Fruit fly (Drosophila melanogaster) whole organism, embryonic: Measurements from ENCODE around the gene CCHa2.

Experiments
- BtbVII ChIP-seq: fragments of 200-800 bp; sonication (Bioruptor generic); optimal IDR thresholded peaks from 3 replicates; lab custom pipeline; 2017; ENCODE audit warnings: missing biosample characterization, mild to moderate bottlenecking, missing genetic modification characterization
- CG10209 ChIP-seq: fragments of 200-800 bp; sonication (Bioruptor generic); optimal IDR thresholded peaks from 3 replicates; lab custom pipeline; 2017; ENCODE audit warnings: missing biosample characterization, mild to moderate bottlenecking, missing genetic modification characterization, missing genetic modification reagents
- CG10543 ChIP-seq: fragments of 200-800 bp; sonication (Bioruptor generic); optimal IDR thresholded peaks from 3 replicates; lab custom pipeline; 2017; ENCODE audit warnings: missing biosample characterization, mild to moderate bottlenecking, missing genetic modification characterization, moderate library complexity
- CG12236 ChIP-seq: fragments of 200-800 bp; sonication (Bioruptor generic); optimal IDR thresholded peaks from 2 replicates; lab custom pipeline; 2016; ENCODE audit warnings: missing biosample characterization, missing genetic modification characterization
- CG14014 ChIP-seq: fragments of 200-800 bp; sonication (Bioruptor generic); IDR thresholded peaks from 2 replicates; pipeline ENCODE4 v1.3.6; 2022; ENCODE audit warnings: missing biosample characterization, missing genetic modification characterization
- CG17385 ChIP-seq: fragments of 200-800 bp; sonication (Bioruptor generic); optimal IDR thresholded peaks from 3 replicates; lab custom pipeline; 2018; ENCODE audit warnings: missing biosample characterization, mild to moderate bottlenecking, missing genetic modification characterization
- CG17612 ChIP-seq: fragments of 200-800 bp; sonication (Bioruptor generic); IDR thresholded peaks from 2 replicates; pipeline ENCODE4 v1.3.6; 2022; ENCODE audit warnings: missing biosample characterization, missing genetic modification characterization
- CG1832 ChIP-seq: fragments of 200-800 bp; sonication (Bioruptor generic); optimal IDR thresholded peaks from 2 replicates; lab custom pipeline; 2017; ENCODE audit warnings: missing biosample characterization, mild to moderate bottlenecking, missing genetic modification characterization, inconsistent platforms
- CG3163 ChIP-seq: fragments of 200-800 bp; sonication (Bioruptor generic); optimal IDR thresholded peaks from 3 replicates; lab custom pipeline; 2016; ENCODE audit warnings: missing biosample characterization, missing genetic modification characterization
- CG32532 ChIP-seq: fragments of 200-800 bp; sonication (Bioruptor generic); IDR thresholded peaks from 2 replicates; pipeline ENCODE4 v1.3.6; 2022; ENCODE audit warnings: missing biosample characterization, missing genetic modification characterization
- CG32772 ChIP-seq: fragments of 200-800 bp; sonication (Bioruptor generic); IDR thresholded peaks from 2 replicates; pipeline ENCODE4 v1.3.6; 2022; ENCODE audit warnings: missing biosample characterization, missing genetic modification characterization
- CG3281 ChIP-seq: fragments of 200-800 bp; sonication (Bioruptor generic); optimal IDR thresholded peaks from 3 replicates; lab custom pipeline; 2017; ENCODE audit warnings: missing biosample characterization, mild to moderate bottlenecking, missing genetic modification characterization
- CG33557 ChIP-seq: fragments of 200-800 bp; sonication (Bioruptor generic); optimal IDR thresholded peaks from 2 replicates; lab custom pipeline; 2019; ENCODE audit warnings: missing biosample characterization, mild to moderate bottlenecking, missing genetic modification characterization, moderate library complexity
- CG34224 ChIP-seq: fragments of 200-800 bp; sonication (Bioruptor generic); IDR thresholded peaks from 3 replicates; pipeline ENCODE4 v1.3.6; 2022; ENCODE audit warnings: missing biosample characterization, missing genetic modification characterization; ENCODE audit not compliant: partially characterized antibody
- CG34422 ChIP-seq: fragments of 200-800 bp; sonication (Bioruptor generic); IDR thresholded peaks from 3 replicates; pipeline ENCODE4 v1.3.6; 2022; ENCODE audit warnings: missing biosample characterization, missing genetic modification characterization
- CG4360 ChIP-seq: fragments of 200-800 bp; sonication (Bioruptor generic); IDR thresholded peaks from 2 replicates; pipeline ENCODE4 v1.3.6; 2022; ENCODE audit warnings: missing biosample characterization, missing genetic modification characterization
- CG6765 ChIP-seq: fragments of 200-800 bp; sonication (Bioruptor generic); optimal IDR thresholded peaks from 3 replicates; lab custom pipeline; 2017; ENCODE audit warnings: missing biosample characterization, mild to moderate bottlenecking, missing genetic modification characterization
- CG7786 ChIP-seq: fragments of 200-800 bp; sonication (Bioruptor generic); optimal IDR thresholded peaks from 2 replicates; lab custom pipeline; 2016; ENCODE audit warnings: missing biosample characterization, missing genetic modification characterization
- CG9727 ChIP-seq: fragments of 200-800 bp; sonication (Bioruptor generic); optimal IDR thresholded peaks from 3 replicates; lab custom pipeline; 2017; ENCODE audit warnings: missing biosample characterization, mild to moderate bottlenecking, missing genetic modification characterization
- CG9932 ChIP-seq: fragments of 200-800 bp; sonication (Bioruptor generic); IDR thresholded peaks from 2 replicates; pipeline ENCODE4 v1.3.6; 2022; ENCODE audit warnings: missing biosample characterization, missing genetic modification characterization
- Dbx ChIP-seq: fragments of 200-800 bp; sonication (Bioruptor generic); IDR thresholded peaks from 3 replicates; pipeline ENCODE4 v1.3.6; 2022; ENCODE audit warnings: missing biosample characterization, missing genetic modification characterization
- Deaf1 ChIP-seq: fragments of 200-800 bp; optimal IDR thresholded peaks from 3 replicates; lab custom pipeline; 2019; ENCODE audit warnings: missing biosample characterization, mild to moderate bottlenecking, missing genetic modification characterization, moderate library complexity
- Dll ChIP-seq: fragments of 200-800 bp; sonication (Bioruptor generic); IDR thresholded peaks from 4 replicates; pipeline ENCODE4 v1.3.6; 2022; ENCODE audit warnings: missing biosample characterization, missing genetic modification characterization; ENCODE audit not compliant: partially characterized antibody
- Doc3 ChIP-seq: fragments of 200-800 bp; sonication (Bioruptor generic); IDR thresholded peaks from 3 replicates; pipeline ENCODE4 v1.3.6; 2022; ENCODE audit warnings: missing biosample characterization, missing genetic modification characterization; ENCODE audit not compliant: partially characterized antibody
- E2f2 ChIP-seq: fragments of 200-800 bp; sonication (Bioruptor generic); IDR thresholded peaks from 2 replicates; pipeline ENCODE4 v1.3.6; 2022; ENCODE audit warnings: missing biosample characterization, missing genetic modification characterization
- Fer1 ChIP-seq: fragments of 200-800 bp; sonication (Bioruptor generic); optimal IDR thresholded peaks from 2 replicates; lab custom pipeline; 2017; ENCODE audit warnings: missing biosample characterization, mild to moderate bottlenecking, missing genetic modification characterization
- Fer3 ChIP-seq: fragments of 200-800 bp; sonication (Bioruptor generic); optimal IDR thresholded peaks from 2 replicates; lab custom pipeline; 2018; ENCODE audit warnings: missing biosample characterization, mild to moderate bottlenecking, missing genetic modification characterization, moderate library complexity
- H15 ChIP-seq: fragments of 200-800 bp; sonication (Bioruptor generic); IDR thresholded peaks from 3 replicates; pipeline ENCODE4 v1.3.6; 2022; ENCODE audit warnings: missing biosample characterization, missing genetic modification characterization
- Max ChIP-seq: fragments of 200-800 bp; sonication (Bioruptor generic); optimal IDR thresholded peaks from 2 replicates; lab custom pipeline; 2016; ENCODE audit warnings: missing biosample characterization, mild to moderate bottlenecking, missing genetic modification characterization
- Oaz ChIP-seq: fragments of 200-800 bp; sonication (Bioruptor generic); IDR thresholded peaks from 2 replicates; pipeline ENCODE4 v1.3.6; 2022; ENCODE audit warnings: missing biosample characterization, missing genetic modification characterization
- Pdp1 ChIP-seq, 2 experiments: fragments of 200-800 bp; sonication (Bioruptor generic); optimal IDR thresholded peaks; 3 replicates each; lab custom pipeline; 2016; ENCODE audit warnings: missing biosample characterization in 2 of 2, missing genetic modification characterization in 2 of 2, mild to moderate bottlenecking in 1 of 2, moderate library complexity in 1 of 2
- YL-1 ChIP-seq: fragments of 200-800 bp; sonication (Bioruptor generic); optimal IDR thresholded peaks from 3 replicates; lab custom pipeline; 2017; ENCODE audit warnings: missing biosample characterization, mild to moderate bottlenecking, missing genetic modification characterization
- ab ChIP-seq: fragments of 200-800 bp; sonication (Bioruptor generic); optimal IDR thresholded peaks from 2 replicates; lab custom pipeline; 2016; ENCODE audit warnings: missing biosample characterization, missing genetic modification characterization
- amos ChIP-seq: fragments of 200-800 bp; sonication (Bioruptor generic); IDR thresholded peaks from 2 replicates; pipeline ENCODE4 v1.3.6; 2022; ENCODE audit warnings: missing biosample characterization, missing genetic modification characterization; ENCODE audit not compliant: partially characterized antibody
- bowl ChIP-seq: fragments of 200-800 bp; sonication (Bioruptor generic); IDR thresholded peaks from 2 replicates; pipeline ENCODE4 v1.3.6; 2022; ENCODE audit warnings: missing biosample characterization, missing genetic modification characterization
- cas ChIP-seq: fragments of 200-800 bp; sonication (Bioruptor generic); IDR thresholded peaks from 2 replicates; pipeline ENCODE4 v1.3.6; 2022; ENCODE audit warnings: missing biosample characterization, missing genetic modification characterization
- crp ChIP-seq, 2 experiments: fragments of 200-800 bp; sonication (Bioruptor generic); optimal IDR thresholded peaks; 2 replicates in 1 of 2; 3 replicates in 1 of 2; lab custom pipeline; 2017; ENCODE audit warnings: missing biosample characterization in 2 of 2, missing genetic modification characterization in 2 of 2, mild to moderate bottlenecking in 1 of 2, moderate library complexity in 1 of 2
- eyg ChIP-seq: fragments of 200-800 bp; sonication (Bioruptor generic); optimal IDR thresholded peaks from 3 replicates; lab custom pipeline; 2016; ENCODE audit warnings: missing biosample characterization, missing genetic modification characterization
- h ChIP-seq: fragments of >200 bp; optimal IDR thresholded peaks from 2 replicates; lab custom pipeline; 2017
- ham ChIP-seq: fragments of 200-800 bp; sonication (Bioruptor generic); IDR thresholded peaks from 2 replicates; pipeline ENCODE4 v1.3.6; 2022; ENCODE audit warnings: missing biosample characterization, missing genetic modification characterization
- lilli ChIP-seq: fragments of 200-800 bp; sonication (Bioruptor generic); optimal IDR thresholded peaks from 3 replicates; lab custom pipeline; 2016; ENCODE audit warnings: missing biosample characterization, missing genetic modification characterization
- mam ChIP-seq: fragments of 200-800 bp; sonication (Bioruptor generic); optimal IDR thresholded peaks from 3 replicates; lab custom pipeline; 2016; ENCODE audit warnings: missing biosample characterization, missing genetic modification characterization
- nmo ChIP-seq: fragments of 200-800 bp; sonication (Bioruptor generic); optimal IDR thresholded peaks from 2 replicates; lab custom pipeline; 2018; ENCODE audit warnings: missing biosample characterization, mild to moderate bottlenecking, missing genetic modification characterization, moderate library complexity
- pb ChIP-seq: fragments of 200-800 bp; sonication (Bioruptor generic); optimal IDR thresholded peaks from 3 replicates; lab custom pipeline; 2016; ENCODE audit warnings: missing biosample characterization, missing genetic modification characterization
- phol ChIP-seq: fragments of 200-800 bp; sonication (Bioruptor generic); optimal IDR thresholded peaks from 3 replicates; lab custom pipeline; 2018; ENCODE audit warnings: missing biosample characterization, mild to moderate bottlenecking, missing genetic modification characterization, moderate library complexity
- prd ChIP-seq, 3 experiments: fragments of >200 bp in 2 of 3; fragments of 200-800 bp in 1 of 3; sonication (Bioruptor generic) in 1 of 3; optimal IDR thresholded peaks in 2 of 3; IDR thresholded peaks in 1 of 3; 2 replicates in 2 of 3; 3 replicates in 1 of 3; pipeline versions ENCODE4 v1.3.6 to Lab custom; 2017 to 2022; ENCODE audit warnings: missing biosample characterization in 1 of 3, missing genetic modification characterization in 1 of 3
- pzg ChIP-seq: fragments of 200-800 bp; sonication (Bioruptor generic); optimal IDR thresholded peaks from 3 replicates; lab custom pipeline; 2018; ENCODE audit warnings: missing biosample characterization, mild to moderate bottlenecking, missing genetic modification characterization, moderate library complexity
- slbo ChIP-seq: fragments of 200-800 bp; sonication (Bioruptor generic); IDR thresholded peaks from 2 replicates; pipeline ENCODE4 v1.3.6; 2022; ENCODE audit warnings: missing biosample characterization, missing genetic modification characterization
- vnd ChIP-seq: fragments of 200-800 bp; sonication (Bioruptor generic); IDR thresholded peaks from 3 replicates; pipeline ENCODE4 v1.3.6; 2022; ENCODE audit warnings: missing biosample characterization, missing genetic modification characterization; ENCODE audit not compliant: partially characterized antibody

Gene CCHa2

dm6 chr3R:13382656-13383142 is 12.3 kb downstream of the CCHa2 start (continued):
- TF ChIP-seq CG3163 (GFP tag; lab: Kevin White, UChicago): peak; percentile 94
- 0 out of 3 replicates have a peak, but pooled peaks have one; percentile 23 for TF ChIP-seq Dbx (GFP tag; lab: Robert Waterston, UW)
- TF ChIP-seq Fer3 (tag; lab: Kevin White, UChicago): peak; percentile 5
- no peak for TF ChIP-seq nmo
- TF ChIP-seq YL-1 (GFP tag; lab: Kevin White, UChicago): peak; percentile 93
- peak; percentile 54 for TF ChIP-seq BtbVII
- TF ChIP-seq CG14014 (GFP tag; lab: Robert Waterston, UW): peak; percentile 37; the same call in 1 of the 2 replicates
- peak; percentile 47 for TF ChIP-seq CG1832 (GFP tag; lab: Kevin White, UChicago)
- TF ChIP-seq phol (tag; lab: Kevin White, UChicago): no peak
- TF ChIP-seq CG7786 (GFP tag; lab: Kevin White, UChicago): peak; percentile 7
- peak; percentile 51 for TF ChIP-seq eyg (GFP tag; lab: Kevin White, UChicago)
- peak; percentile 15; the same call in 1 of the 2 replicates for TF ChIP-seq amos (GFP tag; lab: Robert Waterston, UW)
- TF ChIP-seq ham (GFP tag; lab: Robert Waterston, UW): no peak
- no peak for TF ChIP-seq Deaf1 (tag; lab: Kevin White, UChicago)
- TF ChIP-seq CG9932 (GFP tag; lab: Robert Waterston, UW): peak; percentile 39; the same call in 1 of the 2 replicates
- TF ChIP-seq CG17385: peak; percentile 35
- peak; percentile 61; the same call in 1 of the 2 replicates for TF ChIP-seq CG32532 (GFP tag; lab: Robert Waterston, UW)
- TF ChIP-seq E2f2 (GFP tag; lab: Robert Waterston, UW): no peak
- TF ChIP-seq CG34224 (GFP tag; lab: Robert Waterston, UW): peak; percentile 64
- no peak for TF ChIP-seq cas (GFP tag; lab: Robert Waterston, UW)
- peak; percentile 42; the same call in 1 of the 2 replicates for TF ChIP-seq bowl (GFP tag; lab: Robert Waterston, UW)
- peak; percentile 48; the same call in 1 of the 3 replicates for TF ChIP-seq CG34422
- no peak for TF ChIP-seq CG32772 (GFP tag; lab: Robert Waterston, UW)
- no peak for TF ChIP-seq CG33557 (GFP tag; lab: Kevin White, UChicago)
- TF ChIP-seq Pdp1 (GFP tag; optimal IDR thresholded peaks at IDR 0.05; lab: Kevin White, UChicago): no peak
- peak; percentile 46 for TF ChIP-seq mam (GFP tag; lab: Kevin White, UChicago)
- TF ChIP-seq slbo: peak; percentile 58
- TF ChIP-seq lilli: peak; percentile 27
- TF ChIP-seq CG17612 (GFP tag; lab: Robert Waterston, UW): no peak
- TF ChIP-seq prd (optimal IDR thresholded peaks at IDR 0.05; lab: Kevin White, UChicago): no peak
- TF ChIP-seq prd (GFP tag; IDR thresholded peaks at IDR 0.05; lab: Robert Waterston, UW): peak; percentile 29; the same call in 1 of the 3 replicates
- TF ChIP-seq CG12236 (GFP tag; lab: Kevin White, UChicago): no peak
- peak; percentile 32 for TF ChIP-seq CG3281 (GFP tag; lab: Kevin White, UChicago)
- no peak for TF ChIP-seq vnd (GFP tag; lab: Robert Waterston, UW)
- 0 out of 4 replicates have a peak, but pooled peaks have one; percentile 24 for TF ChIP-seq Dll (GFP tag; lab: Robert Waterston, UW)
- no peak for TF ChIP-seq h (lab: Kevin White, UChicago)
- no peak for TF ChIP-seq ab
- TF ChIP-seq CG10209 (GFP tag; lab: Kevin White, UChicago): no peak
- no peak for TF ChIP-seq Oaz
- TF ChIP-seq CG10543 (GFP tag; lab: Kevin White, UChicago): peak; percentile 24
- TF ChIP-seq Fer1 (GFP tag; lab: Kevin White, UChicago): peak; percentile 29
- TF ChIP-seq CG4360 (GFP tag; lab: Robert Waterston, UW): no peak
- TF ChIP-seq H15 (GFP tag; lab: Robert Waterston, UW): no peak
- peak; percentile 26 for TF ChIP-seq pzg (GFP tag; lab: Kevin White, UChicago)
- TF ChIP-seq Max (GFP tag; lab: Kevin White, UChicago): peak; percentile 3
- TF ChIP-seq CG6765 (GFP tag; lab: Kevin White, UChicago): peak; percentile 65
- peak; percentile 11 for TF ChIP-seq pb (GFP tag; lab: Kevin White, UChicago)
- TF ChIP-seq CG9727: peak; percentile 10
- no peak for TF ChIP-seq Doc3 (GFP tag; lab: Robert Waterston, UW)
- peak; percentile 7 to 70 for TF ChIP-seq crp (GFP tag; optimal IDR thresholded peaks at IDR 0.05; lab: Kevin White, UChicago)
